Worm (Caenorhabditis elegans) whole organism, L3 larva: ENCODE data around the gene acdh-13.

Experiments
- R02D3.7 ChIP-seq: fragments of 150-350 bp; optimal IDR thresholded peaks from 2 replicates; lab custom pipeline; 2014; ENCODE audit warnings: missing biosample characterization, missing genetic modification characterization
- elt-2 ChIP-seq: sonication (generic microtip); optimal IDR thresholded peaks from 2 replicates; lab custom pipeline; 2016; ENCODE audit warnings: missing genetic modification reagents, mild to moderate bottlenecking, missing genetic modification characterization, missing compliant biosample characterization
- elt-3 ChIP-seq, 3 experiments: fragments of 150-350 bp in 1 of 3; sonication (generic microtip) in 2 of 3; optimal IDR thresholded peaks; 2 replicates in 2 of 3; 4 replicates in 1 of 3; lab custom pipeline; 2014 to 2017; ENCODE audit warnings: missing biosample characterization in 3 of 3, missing genetic modification characterization in 3 of 3
- nhr-28 ChIP-seq: fragments of 150-350 bp; optimal IDR thresholded peaks from 2 replicates; lab custom pipeline; 2014; ENCODE audit warnings: missing biosample characterization, missing genetic modification characterization
- unc-62 ChIP-seq: fragments of 150-350 bp; sonication (generic microtip); optimal IDR thresholded peaks from 4 replicates; lab custom pipeline; 2014; ENCODE audit warnings: missing biosample characterization, missing genetic modification reagents, missing genetic modification characterization
- zag-1 ChIP-seq: fragments of 150-350 bp; optimal IDR thresholded peaks from 2 replicates; lab custom pipeline; 2014; ENCODE audit warnings: missing biosample characterization, missing genetic modification characterization
- ztf-11 ChIP-seq: fragments of 150-350 bp; optimal IDR thresholded peaks from 2 replicates; lab custom pipeline; 2014; ENCODE audit warnings: missing biosample characterization, missing genetic modification characterization

DNA sequence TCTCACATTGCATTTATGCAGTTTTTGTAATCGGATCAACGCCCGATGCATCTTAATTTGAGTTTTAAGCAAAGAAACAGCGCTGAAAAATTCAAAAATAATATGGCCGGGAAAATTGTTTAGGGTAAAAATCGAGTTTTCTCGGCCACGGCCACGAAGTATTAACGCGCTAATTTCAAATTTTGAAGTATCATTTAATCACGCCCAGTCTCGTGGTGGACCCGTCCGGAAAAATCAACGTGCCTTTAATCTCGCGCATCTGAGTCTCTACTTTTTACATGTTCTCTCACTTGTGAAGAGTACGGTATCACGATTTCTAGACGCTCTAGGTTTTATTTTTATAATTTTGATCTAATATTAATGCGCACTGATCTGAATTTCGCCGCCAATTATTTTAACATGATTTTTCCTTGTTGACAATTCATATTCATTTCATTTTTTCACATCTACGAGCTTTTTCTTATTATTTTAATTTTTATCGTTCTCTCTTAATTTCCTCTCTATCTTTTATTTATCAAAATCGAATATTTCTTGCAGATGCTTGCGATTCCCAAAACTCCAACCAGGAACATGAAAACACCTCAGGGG lies at the start of gene acdh-13, which contains the start of gene mesp-1:
- TF ChIP-seq zag-1 (tag; lab: Kevin White, UChicago) (no peak), elt-3 (tag; optimal IDR thresholded peaks at IDR 0.05; lab: Kevin White, UChicago) (no peak), elt-2 (no peak), nhr-28 (no peak), unc-62 (GFP tag; lab: Kevin White, UChicago) (no peak), ztf-11 (tag; lab: Kevin White, UChicago) (no peak), R02D3.7 (tag; lab: Kevin White, UChicago) (no peak)
